Worm (Caenorhabditis elegans) whole organism, late embryonic: Measurements from ENCODE around the gene F22E5.12.

Source experiments
- F13H6.1 ChIP-seq: sonication (generic microtip); optimal IDR thresholded peaks from 2 replicates; lab custom pipeline; 2016; ENCODE audit warnings: missing genetic modification characterization, missing compliant biosample characterization
- T23F11.4 ChIP-seq: fragments of 200-800 bp; sonication (Bioruptor generic); optimal IDR thresholded peaks from 2 replicates; lab custom pipeline; 2018; ENCODE audit warnings: mild to moderate bottlenecking, missing genetic modification characterization, missing compliant biosample characterization
- ama-1 ChIP-seq: fragments of 150-350 bp; optimal IDR thresholded peaks from 2 replicates; lab custom pipeline; 2014
- ceh-18 ChIP-seq: sonication (generic microtip); optimal IDR thresholded peaks from 2 replicates; lab custom pipeline; 2016; ENCODE audit warnings: missing genetic modification characterization, missing compliant biosample characterization
- ceh-22 ChIP-seq: sonication (generic microtip); optimal IDR thresholded peaks from 2 replicates; lab custom pipeline; 2017; ENCODE audit warnings: missing biosample characterization, missing genetic modification characterization
- ceh-24 ChIP-seq: sonication (generic microtip); optimal IDR thresholded peaks from 2 replicates; lab custom pipeline; 2016; ENCODE audit warnings: mild to moderate bottlenecking, missing genetic modification characterization, missing compliant biosample characterization
- ceh-30 ChIP-seq: fragments of 150-350 bp; optimal IDR thresholded peaks from 2 replicates; lab custom pipeline; 2014; ENCODE audit warnings: missing biosample characterization, missing genetic modification characterization
- ceh-31 ChIP-seq: sonication (generic microtip); optimal IDR thresholded peaks from 2 replicates; lab custom pipeline; 2016; ENCODE audit warnings: missing genetic modification characterization, missing compliant biosample characterization
- ceh-45 ChIP-seq: fragments of 200-800 bp; sonication (Bioruptor generic); IDR thresholded peaks from 2 replicates; pipeline ENCODE4 v1.3.6; 2022; ENCODE audit warnings: missing genetic modification reagents, missing genetic modification characterization, missing compliant biosample characterization
- ceh-9 ChIP-seq: sonication (generic microtip); optimal IDR thresholded peaks from 2 replicates; lab custom pipeline; 2016; ENCODE audit warnings: mild to moderate bottlenecking, missing genetic modification characterization, inconsistent platforms, missing compliant biosample characterization
- che-1 ChIP-seq: sonication (generic microtip); optimal IDR thresholded peaks from 2 replicates; lab custom pipeline; 2016; ENCODE audit warnings: mild to moderate bottlenecking, missing genetic modification characterization, missing compliant biosample characterization
- elt-2 ChIP-seq: sonication (generic microtip); optimal IDR thresholded peaks from 2 replicates; lab custom pipeline; 2016; ENCODE audit warnings: missing genetic modification reagents, missing genetic modification characterization, missing compliant biosample characterization
- ets-4 ChIP-seq: sonication (generic microtip); optimal IDR thresholded peaks from 2 replicates; lab custom pipeline; 2016; ENCODE audit warnings: missing genetic modification characterization, missing compliant biosample characterization
- fkh-10 ChIP-seq: fragments of 150-350 bp; optimal IDR thresholded peaks from 2 replicates; lab custom pipeline; 2014; ENCODE audit warnings: missing biosample characterization, missing genetic modification reagents, missing genetic modification characterization
- fkh-6 ChIP-seq: sonication (generic microtip); optimal IDR thresholded peaks from 2 replicates; lab custom pipeline; 2016; ENCODE audit warnings: missing genetic modification characterization, missing compliant biosample characterization
- hlh-15 ChIP-seq: sonication (generic microtip); optimal IDR thresholded peaks from 2 replicates; lab custom pipeline; 2016; ENCODE audit warnings: missing genetic modification characterization, missing compliant biosample characterization
- hlh-8 ChIP-seq: sonication (generic microtip); optimal IDR thresholded peaks from 2 replicates; lab custom pipeline; 2016; ENCODE audit warnings: missing genotype, missing genetic modification characterization, missing compliant biosample characterization
- nhr-11 ChIP-seq: fragments of 150-350 bp; optimal IDR thresholded peaks from 2 replicates; lab custom pipeline; 2014; ENCODE audit warnings: missing biosample characterization, missing genetic modification characterization
- nhr-232 ChIP-seq: sonication (generic microtip); optimal IDR thresholded peaks from 2 replicates; lab custom pipeline; 2016; ENCODE audit warnings: missing genetic modification characterization, missing compliant biosample characterization
- npax-4 ChIP-seq: sonication (generic microtip); optimal IDR thresholded peaks from 2 replicates; lab custom pipeline; 2016; ENCODE audit warnings: missing genetic modification characterization, missing compliant biosample characterization
- pag-3 ChIP-seq: sonication (generic microtip); optimal IDR thresholded peaks from 2 replicates; lab custom pipeline; 2016; ENCODE audit warnings: missing compliant biosample characterization, missing genetic modification characterization, borderline replicate concordance
- pha-4 ChIP-seq: fragments of 150-350 bp; optimal IDR thresholded peaks from 2 replicates; lab custom pipeline; 2018; ENCODE audit warnings: missing biosample characterization, missing genetic modification reagents, missing genetic modification characterization
- pqm-1 ChIP-seq: sonication (generic microtip); optimal IDR thresholded peaks from 2 replicates; lab custom pipeline; 2016; ENCODE audit warnings: missing genetic modification characterization, missing compliant biosample characterization
- ref-2 ChIP-seq: sonication (generic microtip); optimal IDR thresholded peaks from 2 replicates; lab custom pipeline; 2016; ENCODE audit warnings: missing genetic modification characterization, missing compliant biosample characterization
- sox-2 ChIP-seq: fragments of 200-800 bp; sonication (Bioruptor generic); IDR thresholded peaks from 2 replicates; pipeline ENCODE4 v1.3.6; 2022; ENCODE audit warnings: missing genetic modification reagents, missing genetic modification characterization, missing compliant biosample characterization
- syd-9 ChIP-seq: sonication (generic microtip); optimal IDR thresholded peaks from 2 replicates; lab custom pipeline; 2016; ENCODE audit warnings: mild to moderate bottlenecking, missing genetic modification characterization, moderate library complexity, missing compliant biosample characterization
- tbx-2 ChIP-seq: sonication (generic microtip); optimal IDR thresholded peaks from 2 replicates; lab custom pipeline; 2016; ENCODE audit warnings: missing genetic modification characterization, missing compliant biosample characterization
- tbx-7 ChIP-seq: sonication (generic microtip); optimal IDR thresholded peaks from 2 replicates; lab custom pipeline; 2016; ENCODE audit warnings: missing genotype, missing genetic modification characterization, missing compliant biosample characterization
- ttx-3 ChIP-seq: sonication (generic microtip); optimal IDR thresholded peaks from 2 replicates; lab custom pipeline; 2016; ENCODE audit warnings: missing genetic modification reagents, missing genetic modification characterization, missing compliant biosample characterization
- unc-42 ChIP-seq: sonication (generic microtip); optimal IDR thresholded peaks from 2 replicates; lab custom pipeline; 2016; ENCODE audit warnings: missing genotype, missing genetic modification characterization, missing compliant biosample characterization
- unc-55 ChIP-seq: sonication (generic microtip); optimal IDR thresholded peaks from 2 replicates; lab custom pipeline; 2017; ENCODE audit warnings: missing biosample characterization, missing genetic modification reagents, missing genetic modification characterization
- unc-86 ChIP-seq: sonication (generic microtip); optimal IDR thresholded peaks from 2 replicates; lab custom pipeline; 2016; ENCODE audit warnings: missing genetic modification characterization, missing compliant biosample characterization
- zip-5 ChIP-seq: sonication (generic microtip); optimal IDR thresholded peaks from 2 replicates; lab custom pipeline; 2016; ENCODE audit warnings: missing genetic modification characterization, missing compliant biosample characterization

F22E5.12 gene

ce11 chrII:2686985-2687675, 40.5 kb upstream of the F22E5.12 start, which contains the start of the genes sup-9 and nspf-1:
Gene sup-9, minus strand, starts transcription at chrII:2687027.
Gene nspf-1, plus strand, starts transcription at chrII:2687625.
- TF ChIP-seq unc-55 (GFP tag; lab: Kevin White, UChicago), result peak; percentile 35
- no peak for TF ChIP-seq ama-1 (lab: Kevin White, UChicago)
- no peak for TF ChIP-seq ceh-30 (tag; lab: Kevin White, UChicago)
- peak; percentile 45 for TF ChIP-seq unc-42 (tag; lab: Kevin White, UChicago)
- no peak for TF ChIP-seq pha-4 (tag; lab: Kevin White, UChicago)
- peak; percentile 36 for TF ChIP-seq ceh-18 (tag; lab: Kevin White, UChicago)
- TF ChIP-seq hlh-8, result peak; percentile 52
- TF ChIP-seq ets-4 (tag; lab: Kevin White, UChicago), result no peak
- TF ChIP-seq, all 69 proteins: peak for 4

- TF ChIP-seq ceh-9 (tag; lab: Kevin White, UChicago) (no peak), nhr-232 (no peak), npax-4 (tag; lab: Kevin White, UChicago) (no peak), fkh-10 (no peak), ref-2 (tag; lab: Kevin White, UChicago) (no peak), ama-1 (lab: Kevin White, UChicago) (no peak), sox-2 (GFP tag; lab: Robert Waterston, UW) (no peak), tbx-7 (tag; lab: Kevin White, UChicago) (no peak), ceh-24 (tag; lab: Kevin White, UChicago) (no peak)
These were observed 38.1 kb upstream of the F22E5.12 start for ce11 chrII:2684783-2685182.

ce11 chrII:2684208-2684607, 37.6 kb upstream of the F22E5.12 start, which contains the start of gene ceh-87:
Gene ceh-87, minus strand, starts transcription at chrII:2684308.
- no peak for TF ChIP-seq ceh-22
- TF ChIP-seq tbx-2 (tag; lab: Kevin White, UChicago), result no peak
- no peak for TF ChIP-seq fkh-6 (tag; lab: Kevin White, UChicago)
- TF ChIP-seq pha-4 (tag; lab: Kevin White, UChicago), result no peak
- no peak for TF ChIP-seq F13H6.1
- TF ChIP-seq ceh-45 (GFP tag; lab: Robert Waterston, UW), result no peak
- no peak for TF ChIP-seq tbx-7 (tag; lab: Kevin White, UChicago)
- TF ChIP-seq ceh-31 (tag; lab: Kevin White, UChicago), result no peak
- no peak for TF ChIP-seq T23F11.4

- TF ChIP-seq zip-5, result no peak
- no peak for TF ChIP-seq pqm-1 (tag; lab: Kevin White, UChicago)
- TF ChIP-seq nhr-232, result no peak
- TF ChIP-seq syd-9 (tag; lab: Kevin White, UChicago), result no peak
- TF ChIP-seq ttx-3 (tag; lab: Kevin White, UChicago), result no peak
- no peak for TF ChIP-seq nhr-11 (tag; lab: Kevin White, UChicago)
- TF ChIP-seq fkh-10, result no peak
- no peak for TF ChIP-seq T23F11.4
- TF ChIP-seq pag-3 (tag; lab: Kevin White, UChicago), result no peak
- no peak for TF ChIP-seq unc-42 (tag; lab: Kevin White, UChicago)
- TF ChIP-seq hlh-15, result no peak
- no peak for TF ChIP-seq unc-86 (tag; lab: Kevin White, UChicago)
These were observed 34.5 kb upstream of the F22E5.12 start, which contains the start of gene F34D6.1 for ce11 chrII:2681118-2681517. Gene F34D6.1, minus strand, starts transcription at chrII:2681218.

ce11 chrII:2677534-2678168, 31.0 kb upstream of the F22E5.12 start, which contains the start of gene F22E5.17:
Gene F22E5.17, plus strand, starts transcription at chrII:2678041.
- TF ChIP-seq elt-2 (tag; lab: Kevin White, UChicago) (peak; percentile 84), che-1 (tag; lab: Kevin White, UChicago) (no peak)
